Worm (Caenorhabditis elegans) whole organism, L1 larva: ENCODE measurements around the gene srj-11.

Experiments used
- F16B12.6 ChIP-seq: fragments of 150-350 bp; optimal IDR thresholded peaks from 2 replicates; lab custom pipeline; 2014; ENCODE audit warnings: missing biosample characterization, missing genetic modification characterization
- Y116A8C.19 ChIP-seq: sonication (generic microtip); optimal IDR thresholded peaks from 2 replicates; lab custom pipeline; 2016; ENCODE audit warnings: missing compliant biosample characterization, missing genetic modification characterization, borderline replicate concordance
- alr-1 ChIP-seq: fragments of 200-800 bp; sonication (Bioruptor generic); optimal IDR thresholded peaks from 2 replicates; lab custom pipeline; 2018; ENCODE audit warnings: borderline replicate concordance, mild to moderate bottlenecking, missing genetic modification characterization, missing compliant biosample characterization
- ama-1 ChIP-seq: fragments of 150-350 bp; optimal IDR thresholded peaks from 2 replicates; lab custom pipeline; 2014
- ceh-63 ChIP-seq: fragments of 200-800 bp; sonication (Bioruptor generic); optimal IDR thresholded peaks from 2 replicates; lab custom pipeline; 2018; ENCODE audit warnings: mild to moderate bottlenecking, missing genetic modification characterization, missing compliant biosample characterization
- ceh-8 ChIP-seq: fragments of 200-800 bp; sonication (Bioruptor generic); optimal IDR thresholded peaks from 2 replicates; lab custom pipeline; 2018; ENCODE audit warnings: mild to moderate bottlenecking, missing genetic modification characterization, moderate library complexity, missing compliant biosample characterization
- ces-1 ChIP-seq: fragments of 150-350 bp; optimal IDR thresholded peaks from 2 replicates; lab custom pipeline; 2014; ENCODE audit warnings: missing biosample characterization, missing genetic modification reagents, missing genetic modification characterization
- efl-1 ChIP-seq, 4 experiments: fragments of 150-350 bp; optimal IDR thresholded peaks in 3 of 4; peaks in 1 of 4; 1 replicate in 1 of 4; 2 replicates in 3 of 4; lab custom pipeline; 2014; ENCODE audit warnings: missing biosample characterization in 2 of 4, missing genetic modification characterization in 2 of 4, missing genetic modification reagents in 2 of 4
- elt-2 ChIP-seq: sonication (generic microtip); optimal IDR thresholded peaks from 2 replicates; lab custom pipeline; 2016; ENCODE audit warnings: missing genetic modification characterization, mild to moderate bottlenecking, inconsistent platforms, missing compliant biosample characterization, missing genetic modification reagents
- fkh-10 ChIP-seq: sonication (generic microtip); optimal IDR thresholded peaks from 2 replicates; lab custom pipeline; 2017; ENCODE audit warnings: missing biosample characterization, missing genetic modification reagents, missing genetic modification characterization
- fos-1 ChIP-seq: fragments of 150-350 bp; optimal IDR thresholded peaks from 2 replicates; lab custom pipeline; 2014; ENCODE audit warnings: missing biosample characterization, missing genetic modification characterization
- hlh-4 ChIP-seq: sonication (generic microtip); optimal IDR thresholded peaks from 2 replicates; lab custom pipeline; 2016; ENCODE audit warnings: mild to moderate bottlenecking, missing genetic modification characterization, missing compliant biosample characterization
- irx-1 ChIP-seq: sonication (generic microtip); optimal IDR thresholded peaks from 2 replicates; lab custom pipeline; 2016; ENCODE audit warnings: missing genetic modification characterization, missing compliant biosample characterization
- jun-1 ChIP-seq: fragments of 150-350 bp; optimal IDR thresholded peaks from 2 replicates; lab custom pipeline; 2014; ENCODE audit warnings: missing biosample characterization, missing genetic modification reagents, missing genetic modification characterization
- lin-13 ChIP-seq: fragments of 150-350 bp; optimal IDR thresholded peaks from 2 replicates; lab custom pipeline; 2014; ENCODE audit warnings: missing biosample characterization, missing genetic modification reagents, missing genetic modification characterization
- lin-14 ChIP-seq: fragments of 200-800 bp; sonication (Bioruptor generic); optimal IDR thresholded peaks from 2 replicates; lab custom pipeline; 2018; ENCODE audit warnings: mild to moderate bottlenecking, missing genetic modification characterization, moderate library complexity, missing compliant biosample characterization
- lin-15B ChIP-seq: fragments of 150-350 bp; sonication (generic microtip); optimal IDR thresholded peaks from 3 replicates; lab custom pipeline; 2014; ENCODE audit warnings: missing biosample characterization, missing genetic modification characterization
- lir-3 ChIP-seq: sonication (generic microtip); optimal IDR thresholded peaks from 2 replicates; lab custom pipeline; 2016; ENCODE audit warnings: mild to moderate bottlenecking, missing genetic modification characterization, moderate library complexity, missing compliant biosample characterization; ENCODE audit not compliant: poor library complexity
- mep-1 ChIP-seq: fragments of 150-350 bp; optimal IDR thresholded peaks from 2 replicates; lab custom pipeline; 2014; ENCODE audit warnings: missing biosample characterization, missing genetic modification characterization
- nhr-11 ChIP-seq: fragments of 150-350 bp; optimal IDR thresholded peaks from 2 replicates; lab custom pipeline; 2014; ENCODE audit warnings: missing biosample characterization, missing genetic modification characterization
- nhr-20 ChIP-seq: sonication (generic microtip); optimal IDR thresholded peaks from 2 replicates; lab custom pipeline; 2016; ENCODE audit warnings: mild to moderate bottlenecking, missing genetic modification characterization, missing compliant biosample characterization
- nhr-237 ChIP-seq: fragments of 150-350 bp; optimal IDR thresholded peaks from 2 replicates; lab custom pipeline; 2014; ENCODE audit warnings: missing biosample characterization, missing genetic modification characterization
- nhr-47 ChIP-seq: sonication (generic microtip); optimal IDR thresholded peaks from 2 replicates; lab custom pipeline; 2016; ENCODE audit warnings: mild to moderate bottlenecking, missing genetic modification characterization, moderate library complexity, missing compliant biosample characterization
- nhr-71 ChIP-seq: sonication (generic microtip); optimal IDR thresholded peaks from 2 replicates; lab custom pipeline; 2016; ENCODE audit warnings: mild to moderate bottlenecking, missing genetic modification characterization, moderate library complexity, missing compliant biosample characterization
- nhr-84 ChIP-seq: sonication (generic microtip); optimal IDR thresholded peaks from 2 replicates; lab custom pipeline; 2017; ENCODE audit warnings: missing biosample characterization, missing genetic modification characterization
- nhr-85 ChIP-seq: sonication (generic microtip); peaks from one replicate; lab custom pipeline; 2016; ENCODE audit warnings: missing genetic modification characterization, inconsistent platforms, missing compliant biosample characterization
- pag-3 ChIP-seq: sonication (generic microtip); optimal IDR thresholded peaks from 2 replicates; lab custom pipeline; 2017; ENCODE audit warnings: missing genetic modification characterization, mild to moderate bottlenecking, missing compliant biosample characterization, antibody characterized with exemption, borderline replicate concordance; ENCODE audit not compliant: insufficient read depth
- pqm-1 ChIP-seq: sonication (generic microtip); optimal IDR thresholded peaks from 3 replicates; lab custom pipeline; 2017; ENCODE audit warnings: missing biosample characterization, missing genetic modification characterization
- rnt-1 ChIP-seq: sonication (generic microtip); optimal IDR thresholded peaks from 2 replicates; lab custom pipeline; 2016; ENCODE audit warnings: mild to moderate bottlenecking, missing genetic modification characterization, moderate library complexity, missing compliant biosample characterization
- skn-1 ChIP-seq: fragments of 150-350 bp; optimal IDR thresholded peaks from 2 replicates; lab custom pipeline; 2014; ENCODE audit warnings: missing biosample characterization, missing genetic modification characterization
- snu-23 ChIP-seq: sonication (generic microtip); optimal IDR thresholded peaks from 2 replicates; lab custom pipeline; 2016; ENCODE audit warnings: missing genetic modification characterization, missing compliant biosample characterization
- unc-130 ChIP-seq: fragments of 150-350 bp; optimal IDR thresholded peaks from 2 replicates; lab custom pipeline; 2017; ENCODE audit warnings: missing biosample characterization, missing genetic modification characterization, inconsistent platforms
- unc-62 ChIP-seq: fragments of 150-350 bp; optimal IDR thresholded peaks from 2 replicates; lab custom pipeline; 2014; ENCODE audit warnings: missing biosample characterization, missing genetic modification reagents, missing genetic modification characterization
- unc-98 ChIP-seq: fragments of 200-800 bp; sonication (Bioruptor generic); IDR thresholded peaks from 2 replicates; pipeline ENCODE4 v1.3.6; 2022; ENCODE audit warnings: missing genetic modification characterization, missing compliant biosample characterization
- vab-15 ChIP-seq: sonication (generic microtip); optimal IDR thresholded peaks from 2 replicates; lab custom pipeline; 2017; ENCODE audit warnings: missing genotype, mild to moderate bottlenecking, missing genetic modification characterization, missing compliant biosample characterization
- zag-1 ChIP-seq: fragments of 150-350 bp; optimal IDR thresholded peaks from 2 replicates; lab custom pipeline; 2014; ENCODE audit warnings: missing biosample characterization, missing genetic modification characterization

srj-11 gene

DNA sequence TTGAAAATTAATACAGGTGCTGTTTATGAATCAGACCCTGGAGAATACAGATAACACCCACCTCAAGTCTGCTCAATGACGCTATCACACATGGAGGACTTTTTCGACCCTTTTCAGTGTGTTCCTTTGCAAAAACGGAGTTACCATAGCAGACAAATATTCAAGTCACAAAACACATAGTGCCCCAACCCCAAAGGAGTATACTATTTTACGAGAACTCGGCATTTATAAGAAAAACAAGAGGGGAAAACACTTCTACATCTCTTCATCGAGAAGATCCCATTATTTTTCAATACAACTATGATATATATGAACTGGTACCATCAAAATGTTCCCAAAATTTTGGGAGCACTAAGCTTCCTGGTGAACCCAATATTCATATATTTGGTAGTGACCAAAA is 3.5 kb downstream of the srj-11 start, which contains the start of gene srj-7:
TSS of gene srj-7 (plus strand) at position 301 of the 400 bp plus-strand sequence.
- TF ChIP-seq hlh-4 (tag; lab: Kevin White, UChicago): no peak
- TF ChIP-seq efl-1 (optimal IDR thresholded peaks at IDR 0.05; lab: Kevin White, UChicago): no peak
- peak in 1 of 2 experiments; percentile 55 for TF ChIP-seq efl-1 (GFP tag; optimal IDR thresholded peaks at IDR 0.05 in 1 of 2; lab: Kevin White, UChicago)

DNA sequence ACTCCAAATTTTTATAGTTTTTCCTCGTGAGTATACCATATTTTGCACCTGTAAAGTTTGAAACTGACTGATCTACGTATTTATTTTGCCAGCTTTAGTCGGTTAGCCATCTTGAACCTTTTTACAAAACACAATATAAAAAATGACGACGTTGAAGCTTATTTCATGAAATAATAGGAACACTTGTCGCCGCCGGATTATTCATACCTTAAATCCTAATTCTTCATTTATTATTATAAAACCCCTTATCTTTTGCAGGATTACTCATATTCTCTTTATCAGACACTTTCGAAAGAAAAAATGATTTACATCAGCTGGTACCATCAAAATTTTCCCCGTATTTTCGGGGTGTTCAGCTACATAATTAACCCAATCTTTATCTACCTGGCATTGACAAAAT is 6.3 kb downstream of the srj-11 start, which contains the start of gene srj-8:
TSS of gene srj-8 (plus strand) at position 301 of the 400 bp plus-strand sequence.
- TF ChIP-seq fkh-10 (GFP tag; lab: Kevin White, UChicago) (no peak), nhr-47 (no peak), lin-15B (tag; lab: Kevin White, UChicago) (no peak), nhr-237 (tag; lab: Kevin White, UChicago) (no peak), lin-13 (no peak), unc-62 (no peak), unc-98 (GFP tag; lab: Robert Waterston, UW) (no peak), irx-1 (tag; lab: Kevin White, UChicago) (no peak), mep-1 (tag; lab: Kevin White, UChicago) (no peak), jun-1 (tag; lab: Kevin White, UChicago) (no peak), snu-23 (GFP tag; lab: Kevin White, UChicago) (no peak), ces-1 (GFP tag; lab: Kevin White, UChicago) (no peak), lin-14 (GFP tag; lab: Kevin White, UChicago) (no peak), fos-1 (tag; lab: Kevin White, UChicago) (no peak), lir-3 (tag; lab: Kevin White, UChicago) (no peak), Y116A8C.19 (tag; lab: Kevin White, UChicago) (no peak), pqm-1 (tag; lab: Kevin White, UChicago) (no peak), nhr-20 (tag; lab: Kevin White, UChicago) (no peak), nhr-11 (tag; lab: Kevin White, UChicago) (no peak), nhr-71 (no peak)

DNA sequence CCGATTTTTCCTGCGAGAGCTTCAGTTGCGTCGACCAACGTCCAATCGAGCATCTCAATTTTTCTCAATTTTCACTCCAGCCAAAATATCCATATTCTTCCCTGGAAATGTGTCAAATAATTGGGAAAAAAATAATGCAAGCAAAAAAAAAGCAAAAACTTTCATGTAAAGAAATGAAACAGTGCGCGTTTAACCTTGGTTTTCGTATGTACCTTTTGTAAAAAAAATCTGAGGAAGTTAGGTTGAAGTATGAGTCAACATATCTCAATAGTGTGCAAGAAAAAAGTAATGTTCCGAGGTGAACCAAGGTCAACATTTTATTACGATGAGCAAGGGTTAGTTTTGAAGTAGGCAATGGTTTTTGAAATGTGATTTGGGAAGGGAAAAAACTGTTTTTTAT is 8.9 kb downstream of the srj-11 start, which contains the start of gene T28A11.13:
TSS of gene T28A11.13 (minus strand) at position 101 of the 400 bp plus-strand sequence.
- no peak for TF ChIP-seq F16B12.6 (tag; lab: Kevin White, UChicago)
- TF ChIP-seq pqm-1 (tag; lab: Kevin White, UChicago): no peak
- no peak for TF ChIP-seq elt-2 (tag; lab: Kevin White, UChicago)
- no peak for TF ChIP-seq unc-130 (tag; lab: Kevin White, UChicago)
- no peak for TF ChIP-seq pag-3
- no peak for TF ChIP-seq nhr-84 (tag; lab: Kevin White, UChicago)
- no peak for TF ChIP-seq ama-1
- no peak for TF ChIP-seq fkh-10 (GFP tag; lab: Kevin White, UChicago)
- TF ChIP-seq nhr-85 (tag; lab: Kevin White, UChicago): no peak
- no peak for TF ChIP-seq zag-1 (tag; lab: Kevin White, UChicago)
- no peak for TF ChIP-seq vab-15 (tag; lab: Kevin White, UChicago)
- no peak for TF ChIP-seq ceh-8 (GFP tag; lab: Kevin White, UChicago)
- no peak for TF ChIP-seq rnt-1 (tag; lab: Kevin White, UChicago)

DNA sequence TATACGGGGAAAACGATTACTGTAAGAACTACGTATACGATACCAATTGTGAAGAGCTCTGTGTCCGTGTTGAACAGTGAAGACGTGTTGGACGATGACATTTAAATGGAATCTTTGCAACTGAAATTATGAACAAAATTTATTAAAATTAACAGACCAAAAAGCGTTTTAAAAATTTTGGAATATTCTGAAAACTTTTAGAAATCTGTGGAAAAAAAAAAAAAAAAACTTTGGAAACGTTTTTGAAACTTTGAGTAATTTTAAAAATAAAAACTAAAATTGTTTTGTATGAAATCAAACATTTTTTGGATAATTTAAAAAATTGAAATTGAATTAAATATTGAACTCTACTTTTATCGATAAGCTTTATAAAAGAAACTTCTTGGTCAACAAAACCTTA is 14.8 kb downstream of the srj-11 start, which contains the start of gene srt-63:
TSS of gene srt-63 (minus strand) at position 101 of the 400 bp plus-strand sequence.
- TF ChIP-seq alr-1: no peak
- TF ChIP-seq lin-15B (tag; lab: Kevin White, UChicago): no peak
- no peak for TF ChIP-seq ceh-63 (GFP tag; lab: Kevin White, UChicago)
- no peak for TF ChIP-seq skn-1
- TF ChIP-seq, all 84 proteins: peak for 0
